Worm (Caenorhabditis elegans) whole organism, midembryonic: ENCODE results near the gene srh-130.

ENCODE experiments used
- T22C8.4 ChIP-seq: fragments of 200-800 bp; sonication (Bioruptor generic); IDR thresholded peaks from 2 replicates; pipeline ENCODE4 v1.3.6; 2022; ENCODE audit warnings: missing genetic modification characterization, missing compliant biosample characterization
- flt-1 ChIP-seq: fragments of 200-800 bp; sonication (Bioruptor generic); IDR thresholded peaks from 2 replicates; pipeline ENCODE4 v1.3.6; 2022; ENCODE audit warnings: missing genetic modification characterization, missing compliant biosample characterization
- klf-2 ChIP-seq: fragments of 200-800 bp; sonication (Bioruptor generic); conservative IDR thresholded peaks from 2 replicates; pipeline ENCODE4 v1.3.6; 2022; ENCODE audit warnings: missing genetic modification reagents, missing genetic modification characterization, missing compliant biosample characterization
- ref-1 ChIP-seq: fragments of 200-800 bp; sonication (Bioruptor generic); conservative IDR thresholded peaks from 2 replicates; pipeline ENCODE4 v1.3.6; 2022; ENCODE audit warnings: missing genetic modification reagents, missing genetic modification characterization, missing compliant biosample characterization
- ztf-29 ChIP-seq: fragments of 200-800 bp; sonication (Bioruptor generic); IDR thresholded peaks from 2 replicates; pipeline ENCODE4 v1.3.6; 2022; ENCODE audit warnings: missing genetic modification reagents, missing genetic modification characterization, missing compliant biosample characterization

ce11 chrV:5192501-5192900 is 41.5 kb downstream of the srh-130 start, which contains the start of gene C03A7.13:
- no peak for TF ChIP-seq ref-1 (GFP tag; lab: Robert Waterston, UW)
- TF ChIP-seq flt-1: no peak
- TF ChIP-seq ztf-29 (GFP tag; lab: Robert Waterston, UW): no peak
- TF ChIP-seq klf-2 (GFP tag; lab: Robert Waterston, UW): no peak
- no peak for TF ChIP-seq T22C8.4 (GFP tag; lab: Robert Waterston, UW)
